Fruit fly (Drosophila melanogaster) whole organism, embryonic: ENCODE results near the gene CG17121.
A peak's percentile ranks its signal among the peaks of the same experiment; 100 is the strongest.

ENCODE experiments used
- Adf1 ChIP-seq: fragments of 200-800 bp; sonication (Bioruptor generic); IDR thresholded peaks from 2 replicates; pipeline ENCODE4 v1.3.6; 2022; ENCODE audit warnings: missing biosample characterization, missing genetic modification characterization
- Bgb ChIP-seq: fragments of 200-800 bp; sonication (Bioruptor generic); IDR thresholded peaks from 2 replicates; pipeline ENCODE4 v1.3.6; 2022; ENCODE audit warnings: missing biosample characterization, missing genetic modification characterization; ENCODE audit not compliant: partially characterized antibody
- CG10959 ChIP-seq: fragments of 200-800 bp; sonication (Bioruptor generic); IDR thresholded peaks from 2 replicates; pipeline ENCODE4 v1.3.6; 2022; ENCODE audit warnings: missing biosample characterization, missing genetic modification characterization
- CG11504 ChIP-seq: fragments of 200-800 bp; sonication (Bioruptor generic); optimal IDR thresholded peaks from 3 replicates; lab custom pipeline; 2019; ENCODE audit warnings: missing biosample characterization, mild to moderate bottlenecking, missing genetic modification characterization, moderate library complexity
- CG12071 ChIP-seq: fragments of 200-800 bp; sonication (Bioruptor generic); optimal IDR thresholded peaks from 3 replicates; lab custom pipeline; 2018; ENCODE audit warnings: missing biosample characterization, mild to moderate bottlenecking, missing genetic modification characterization
- CG12769 ChIP-seq: fragments of 200-800 bp; sonication (Bioruptor generic); optimal IDR thresholded peaks from 2 replicates; lab custom pipeline; 2019; ENCODE audit warnings: missing biosample characterization, mild to moderate bottlenecking, missing genetic modification characterization, moderate library complexity
- CG13287 ChIP-seq: fragments of 200-800 bp; sonication (Bioruptor generic); IDR thresholded peaks from 2 replicates; pipeline ENCODE4 v1.3.6; 2022; ENCODE audit warnings: missing biosample characterization, missing genetic modification characterization; ENCODE audit not compliant: partially characterized antibody
- CG15514 ChIP-seq: fragments of 200-800 bp; sonication (Bioruptor generic); optimal IDR thresholded peaks from 3 replicates; lab custom pipeline; 2017; ENCODE audit warnings: missing biosample characterization, missing genetic modification characterization, mild to moderate bottlenecking, moderate library complexity, missing genetic modification reagents
- CG17612 ChIP-seq: fragments of 200-800 bp; sonication (Bioruptor generic); IDR thresholded peaks from 2 replicates; pipeline ENCODE4 v1.3.6; 2022; ENCODE audit warnings: missing biosample characterization, missing genetic modification characterization
- CG2199 ChIP-seq: fragments of 200-800 bp; sonication (Bioruptor generic); IDR thresholded peaks from 3 replicates; pipeline ENCODE4 v1.3.6; 2022; ENCODE audit warnings: missing biosample characterization, missing genetic modification characterization
- CG42726 ChIP-seq: fragments of 200-800 bp; sonication (Bioruptor generic); IDR thresholded peaks from 2 replicates; pipeline ENCODE4 v1.3.6; 2022; ENCODE audit warnings: missing biosample characterization, missing genetic modification characterization; ENCODE audit not compliant: partially characterized antibody
- CG4707 ChIP-seq: fragments of 200-800 bp; sonication (Bioruptor generic); optimal IDR thresholded peaks from 2 replicates; lab custom pipeline; 2018; ENCODE audit warnings: missing biosample characterization, mild to moderate bottlenecking, missing genetic modification characterization, moderate library complexity
- CG6791 ChIP-seq: fragments of 200-800 bp; sonication (Bioruptor generic); IDR thresholded peaks from 3 replicates; pipeline ENCODE4 v1.3.6; 2022; ENCODE audit warnings: missing biosample characterization, missing genetic modification characterization; ENCODE audit not compliant: partially characterized antibody
- CG7271 ChIP-seq: fragments of 200-800 bp; sonication (Bioruptor generic); optimal IDR thresholded peaks from 2 replicates; lab custom pipeline; 2018; ENCODE audit warnings: missing biosample characterization, mild to moderate bottlenecking, missing genetic modification characterization, moderate library complexity
- CG7745 ChIP-seq: fragments of 200-800 bp; sonication (Bioruptor generic); optimal IDR thresholded peaks from 2 replicates; lab custom pipeline; 2018; ENCODE audit warnings: missing biosample characterization, mild to moderate bottlenecking, missing genetic modification characterization, moderate library complexity
- CG7839 ChIP-seq: fragments of 200-800 bp; sonication (Bioruptor generic); optimal IDR thresholded peaks from 3 replicates; lab custom pipeline; 2018; ENCODE audit warnings: missing biosample characterization, mild to moderate bottlenecking, missing genetic modification characterization, moderate library complexity
- CG8944 ChIP-seq: fragments of 200-800 bp; sonication (Bioruptor generic); optimal IDR thresholded peaks from 3 replicates; lab custom pipeline; 2016; ENCODE audit warnings: missing biosample characterization, missing genetic modification characterization
- Dbx ChIP-seq: fragments of 200-800 bp; sonication (Bioruptor generic); IDR thresholded peaks from 3 replicates; pipeline ENCODE4 v1.3.6; 2022; ENCODE audit warnings: missing biosample characterization, missing genetic modification characterization
- Dek ChIP-seq: fragments of 200-800 bp; sonication (Bioruptor generic); optimal IDR thresholded peaks from 3 replicates; lab custom pipeline; 2019; ENCODE audit warnings: missing biosample characterization, mild to moderate bottlenecking, missing genetic modification characterization, moderate library complexity
- E2f1 ChIP-seq: fragments of 200-800 bp; sonication (Bioruptor generic); IDR thresholded peaks from 2 replicates; pipeline ENCODE4 v1.3.6; 2022; ENCODE audit warnings: missing biosample characterization, missing genetic modification characterization
- Jarid2 ChIP-seq: fragments of 200-800 bp; sonication (Bioruptor generic); optimal IDR thresholded peaks from 3 replicates; lab custom pipeline; 2017; ENCODE audit warnings: mild to moderate bottlenecking, missing biosample characterization, missing genetic modification reagents, missing genetic modification characterization
- Scr ChIP-seq: fragments of 200-800 bp; sonication (Bioruptor generic); IDR thresholded peaks from 2 replicates; pipeline ENCODE4 v1.3.6; 2022; ENCODE audit warnings: missing biosample characterization, missing genetic modification characterization; ENCODE audit not compliant: partially characterized antibody
- Ssrp ChIP-seq: fragments of 200-800 bp; sonication (Bioruptor generic); optimal IDR thresholded peaks from 2 replicates; lab custom pipeline; 2018; ENCODE audit warnings: missing biosample characterization, mild to moderate bottlenecking, missing genetic modification characterization, moderate library complexity
- TFAM ChIP-seq: fragments of 200-800 bp; sonication (Bioruptor generic); optimal IDR thresholded peaks from 2 replicates; lab custom pipeline; 2017; ENCODE audit warnings: missing biosample characterization, missing genetic modification characterization, inconsistent platforms
- Usf ChIP-seq: fragments of 200-800 bp; sonication (Bioruptor generic); optimal IDR thresholded peaks from 2 replicates; lab custom pipeline; 2017; ENCODE audit warnings: missing genotype, missing biosample characterization, missing genetic modification characterization
- abd-A ChIP-seq: fragments of 200-800 bp; sonication (Bioruptor generic); optimal IDR thresholded peaks from 3 replicates; lab custom pipeline; 2019; ENCODE audit warnings: missing biosample characterization, mild to moderate bottlenecking, missing genetic modification characterization, moderate library complexity
- bbx ChIP-seq: fragments of 200-800 bp; sonication (Bioruptor generic); IDR thresholded peaks from 2 replicates; pipeline ENCODE4 v1.3.6; 2022; ENCODE audit warnings: missing biosample characterization, missing genetic modification characterization; ENCODE audit not compliant: partially characterized antibody
- bigmax ChIP-seq: fragments of 200-800 bp; sonication (Bioruptor generic); optimal IDR thresholded peaks from 2 replicates; lab custom pipeline; 2018; ENCODE audit warnings: missing biosample characterization, mild to moderate bottlenecking, missing genetic modification characterization
- chinmo ChIP-seq: fragments of 200-800 bp; sonication (Bioruptor generic); IDR thresholded peaks from 4 replicates; pipeline ENCODE4 v1.3.6; 2022; ENCODE audit warnings: missing biosample characterization, missing genetic modification characterization; ENCODE audit not compliant: partially characterized antibody
- dysf ChIP-seq: fragments of 200-800 bp; sonication (Bioruptor generic); IDR thresholded peaks from 3 replicates; pipeline ENCODE4 v1.3.6; 2022; ENCODE audit warnings: missing biosample characterization, missing genetic modification characterization
- grn ChIP-seq: fragments of 200-800 bp; sonication (Bioruptor generic); optimal IDR thresholded peaks from 3 replicates; lab custom pipeline; 2017; ENCODE audit warnings: missing biosample characterization, missing genetic modification characterization
- hbn ChIP-seq: fragments of 200-800 bp; sonication (Bioruptor generic); IDR thresholded peaks from 2 replicates; pipeline ENCODE4 v1.3.6; 2022; ENCODE audit warnings: missing biosample characterization, missing genetic modification characterization; ENCODE audit not compliant: partially characterized antibody
- kni ChIP-seq: fragments of 200-800 bp; sonication (Bioruptor generic); optimal IDR thresholded peaks from 3 replicates; lab custom pipeline; 2017; ENCODE audit warnings: mild to moderate bottlenecking, missing biosample characterization, missing genetic modification reagents, missing genetic modification characterization
- pnt ChIP-seq: fragments of 200-800 bp; sonication (Bioruptor generic); optimal IDR thresholded peaks from 3 replicates; lab custom pipeline; 2016; ENCODE audit warnings: missing biosample characterization, missing genetic modification characterization
- pros ChIP-seq: fragments of 200-800 bp; sonication (Bioruptor generic); optimal IDR thresholded peaks from 3 replicates; lab custom pipeline; 2019; ENCODE audit warnings: missing biosample characterization, mild to moderate bottlenecking, missing genetic modification characterization, moderate library complexity
- run ChIP-seq: fragments of 200-800 bp; sonication (Bioruptor generic); optimal IDR thresholded peaks from 3 replicates; lab custom pipeline; 2018; ENCODE audit warnings: missing biosample characterization, mild to moderate bottlenecking, missing genetic modification characterization
- sc ChIP-seq, 3 experiments: fragments of >200 bp in 2 of 3; fragments of 200-800 bp in 1 of 3; sonication (Bioruptor generic) in 1 of 3; optimal IDR thresholded peaks; 2 replicates in 2 of 3; 3 replicates in 1 of 3; lab custom pipeline; 2017; ENCODE audit warnings: mild to moderate bottlenecking in 1 of 3, missing biosample characterization in 1 of 3, missing genetic modification characterization in 1 of 3, missing genetic modification reagents in 1 of 3
- sqz ChIP-seq: fragments of 200-800 bp; sonication (Bioruptor generic); optimal IDR thresholded peaks from 3 replicates; lab custom pipeline; 2018; ENCODE audit warnings: missing biosample characterization, mild to moderate bottlenecking, missing genetic modification characterization
- z ChIP-seq: fragments of 200-800 bp; sonication (Bioruptor generic); IDR thresholded peaks from 3 replicates; pipeline ENCODE4 v1.3.6; 2022; ENCODE audit warnings: missing biosample characterization, missing genetic modification characterization

Gene CG17121

dm6 chr3R:23048089-23048689 is at the start of gene CG17121:
Gene CG17121, minus strand, starts transcription at chr3R:23048214.
- no peak for TF ChIP-seq E2f1 (GFP tag; lab: Robert Waterston, UW)
- peak; percentile 24; the same call in 1 of the 2 replicates for TF ChIP-seq CG13287 (GFP tag; lab: Robert Waterston, UW)
- TF ChIP-seq CG2199: 0 out of 3 replicates have a peak, but pooled peaks have one; percentile 9
- no peak for TF ChIP-seq Adf1
- TF ChIP-seq sqz (GFP tag; lab: Kevin White, UChicago): peak; percentile 49
- peak; percentile 80 for TF ChIP-seq abd-A (tag; lab: Kevin White, UChicago)
- no peak for TF ChIP-seq CG8944 (GFP tag; lab: Kevin White, UChicago)
- no peak for TF ChIP-seq CG42726 (GFP tag; lab: Robert Waterston, UW)
- no peak for TF ChIP-seq hbn (GFP tag; lab: Robert Waterston, UW)
- no peak for TF ChIP-seq run (tag; lab: Kevin White, UChicago)
- TF ChIP-seq sc (optimal IDR thresholded peaks at IDR 0.05; lab: Kevin White, UChicago): no peak
- no peak for TF ChIP-seq sc (GFP tag; optimal IDR thresholded peaks at IDR 0.05; lab: Kevin White, UChicago)
- no peak for TF ChIP-seq CG10959 (GFP tag; lab: Robert Waterston, UW)
- peak; percentile 20 for TF ChIP-seq Jarid2 (GFP tag; lab: Kevin White, UChicago)
- TF ChIP-seq CG17612 (GFP tag; lab: Robert Waterston, UW): no peak
- TF ChIP-seq CG12071 (GFP tag; lab: Kevin White, UChicago): no peak
- TF ChIP-seq CG6791: 0 out of 3 replicates have a peak, but pooled peaks have one; percentile 38
- TF ChIP-seq pnt (GFP tag; lab: Kevin White, UChicago): no peak
- no peak for TF ChIP-seq Dbx
- no peak for TF ChIP-seq Dek (tag; lab: Kevin White, UChicago)
- TF ChIP-seq bbx: 0 out of 2 replicates have a peak, but pooled peaks have one; percentile 30
- TF ChIP-seq CG15514: no peak
- peak; percentile 77; the same call in 1 of the 4 replicates for TF ChIP-seq chinmo (GFP tag; lab: Robert Waterston, UW)
- no peak for TF ChIP-seq CG7839 (tag; lab: Kevin White, UChicago)
- TF ChIP-seq z (GFP tag; lab: Robert Waterston, UW): peak; percentile 97
- no peak for TF ChIP-seq Ssrp (tag; lab: Kevin White, UChicago)
- no peak for TF ChIP-seq dysf (GFP tag; lab: Robert Waterston, UW)
- TF ChIP-seq Usf (GFP tag; lab: Kevin White, UChicago): no peak
- no peak for TF ChIP-seq CG11504 (tag; lab: Kevin White, UChicago)
- TF ChIP-seq kni (GFP tag; lab: Kevin White, UChicago): peak; percentile 66
- peak; percentile 64 for TF ChIP-seq CG4707
- TF ChIP-seq CG12769 (tag; lab: Kevin White, UChicago): peak; percentile 63
- peak; percentile 18; the same call in 1 of the 2 replicates for TF ChIP-seq Bgb (GFP tag; lab: Robert Waterston, UW)
- no peak for TF ChIP-seq TFAM (GFP tag; lab: Kevin White, UChicago)
- no peak for TF ChIP-seq bigmax (GFP tag; lab: Kevin White, UChicago)
- TF ChIP-seq Scr (GFP tag; lab: Robert Waterston, UW): no peak
- TF ChIP-seq CG7745 (tag; lab: Kevin White, UChicago): no peak
- no peak for TF ChIP-seq CG7271 (tag; lab: Kevin White, UChicago)
- TF ChIP-seq pros: peak; percentile 94
- peak; percentile 94 for TF ChIP-seq grn
